Worm (Caenorhabditis elegans) whole organism, young adult: ENCODE measurements around the gene sft-4.

ENCODE experiments used
- akir-1 ChIP-seq: fragments of 200-800 bp; sonication (Bioruptor generic); optimal IDR thresholded peaks from 2 replicates; lab custom pipeline; 2018; ENCODE audit warnings: mild to moderate bottlenecking, missing genetic modification characterization, moderate library complexity, missing compliant biosample characterization
- efl-1 ChIP-seq: fragments of 150-350 bp; optimal IDR thresholded peaks from 2 replicates; lab custom pipeline; 2014; ENCODE audit warnings: missing biosample characterization, missing genetic modification reagents, missing genetic modification characterization
- ets-4 ChIP-seq: fragments of 200-800 bp; sonication (Bioruptor generic); optimal IDR thresholded peaks from 2 replicates; lab custom pipeline; 2018; ENCODE audit warnings: mild to moderate bottlenecking, missing genetic modification characterization, missing compliant biosample characterization
- unc-62 ChIP-seq: fragments of 150-350 bp; optimal IDR thresholded peaks from 2 replicates; lab custom pipeline; 2014; ENCODE audit warnings: missing biosample characterization, missing genetic modification reagents, missing genetic modification characterization
- ztf-26 ChIP-seq: sonication (generic microtip); optimal IDR thresholded peaks from 2 replicates; lab custom pipeline; 2017; ENCODE audit warnings: missing genetic modification characterization, missing compliant biosample characterization

ce11 chrX:5743209-5743608, 37.3 kb downstream of the sft-4 start, which contains the start of gene gnrr-4:
- TF ChIP-seq unc-62 (GFP tag; lab: Kevin White, UChicago) = no peak
- TF ChIP-seq akir-1 (GFP tag; lab: Kevin White, UChicago) = no peak
- no peak for TF ChIP-seq efl-1
- TF ChIP-seq ets-4 = no peak
- no peak for TF ChIP-seq ztf-26 (tag; lab: Kevin White, UChicago)
